Fruit fly (Drosophila melanogaster) whole organism, embryonic: ENCODE results near the gene CG3448.

Source experiments
- Awh ChIP-seq: fragments of 200-800 bp; sonication (Bioruptor generic); IDR thresholded peaks from 2 replicates; pipeline ENCODE4, ENCODE4 v1.3.6; 2022; ENCODE audit warnings: missing biosample characterization, missing genetic modification characterization
- CG11456 ChIP-seq: fragments of 200-800 bp; sonication (Bioruptor generic); IDR thresholded peaks from 3 replicates; pipeline ENCODE4 v1.3.6; 2022; ENCODE audit warnings: missing biosample characterization, missing genetic modification characterization
- CG12236 ChIP-seq: fragments of 200-800 bp; sonication (Bioruptor generic); optimal IDR thresholded peaks from 2 replicates; lab custom pipeline; 2016; ENCODE audit warnings: missing biosample characterization, missing genetic modification characterization
- CG14710 ChIP-seq: fragments of 200-800 bp; sonication (Bioruptor generic); optimal IDR thresholded peaks from 3 replicates; lab custom pipeline; 2019; ENCODE audit warnings: missing biosample characterization, mild to moderate bottlenecking, missing genetic modification characterization, moderate library complexity
- CG15011 ChIP-seq: fragments of 200-800 bp; sonication (Bioruptor generic); optimal IDR thresholded peaks from 3 replicates; lab custom pipeline; 2018; ENCODE audit warnings: missing biosample characterization, mild to moderate bottlenecking, missing genetic modification characterization
- CG1529 ChIP-seq: fragments of 200-800 bp; sonication (Bioruptor generic); optimal IDR thresholded peaks from 3 replicates; lab custom pipeline; 2018; ENCODE audit warnings: missing biosample characterization, missing genetic modification characterization
- CG17186 ChIP-seq: fragments of 200-800 bp; sonication (Bioruptor generic); optimal IDR thresholded peaks from 3 replicates; lab custom pipeline; 2017; ENCODE audit warnings: missing biosample characterization, missing genetic modification reagents, missing genetic modification characterization
- CG17612 ChIP-seq: fragments of 200-800 bp; sonication (Bioruptor generic); IDR thresholded peaks from 2 replicates; pipeline ENCODE4 v1.3.6; 2022; ENCODE audit warnings: missing biosample characterization, missing genetic modification characterization
- CG3065 ChIP-seq: fragments of 200-800 bp; sonication (Bioruptor generic); optimal IDR thresholded peaks from 2 replicates; lab custom pipeline; 2016; ENCODE audit warnings: missing biosample characterization, missing genetic modification characterization
- CG4730 ChIP-seq: fragments of 200-800 bp; sonication (Bioruptor generic); IDR thresholded peaks from 2 replicates; pipeline ENCODE4 v1.3.6; 2022; ENCODE audit warnings: missing biosample characterization, missing genetic modification characterization
- CG4820 ChIP-seq: fragments of 200-800 bp; sonication (Bioruptor generic); optimal IDR thresholded peaks from 3 replicates; lab custom pipeline; 2016; ENCODE audit warnings: missing biosample characterization, missing genetic modification characterization
- CG5245 ChIP-seq: fragments of 200-800 bp; sonication (Bioruptor generic); optimal IDR thresholded peaks from 3 replicates; lab custom pipeline; 2016; ENCODE audit warnings: missing biosample characterization, missing genetic modification characterization
- CG6175 ChIP-seq: fragments of 200-800 bp; sonication (Bioruptor generic); IDR thresholded peaks from 3 replicates; pipeline ENCODE4 v1.3.6; 2022; ENCODE audit warnings: missing biosample characterization, missing genetic modification characterization
- CG8281 ChIP-seq: fragments of 200-800 bp; sonication (Bioruptor generic); optimal IDR thresholded peaks from 2 replicates; lab custom pipeline; 2018; ENCODE audit warnings: missing biosample characterization, mild to moderate bottlenecking, missing genetic modification characterization, moderate library complexity
- CG9215 ChIP-seq: fragments of 200-800 bp; sonication (Bioruptor generic); IDR thresholded peaks from 2 replicates; pipeline ENCODE4 v1.3.6; 2022; ENCODE audit warnings: missing biosample characterization, missing genetic modification characterization
- CTCF ChIP-seq: fragments of 200-800 bp; sonication (Bioruptor generic); optimal IDR thresholded peaks from 2 replicates; lab custom pipeline; 2017; ENCODE audit warnings: missing biosample characterization, mild to moderate bottlenecking, missing genetic modification characterization, moderate library complexity
- CoRest ChIP-seq: fragments of 200-800 bp; sonication (Bioruptor generic); optimal IDR thresholded peaks from 3 replicates; lab custom pipeline; 2018; ENCODE audit warnings: missing biosample characterization, mild to moderate bottlenecking, missing genetic modification characterization, moderate library complexity
- Deaf1 ChIP-seq: fragments of 200-800 bp; optimal IDR thresholded peaks from 3 replicates; lab custom pipeline; 2019; ENCODE audit warnings: missing biosample characterization, mild to moderate bottlenecking, missing genetic modification characterization, moderate library complexity
- E2f2 ChIP-seq: fragments of 200-800 bp; sonication (Bioruptor generic); IDR thresholded peaks from 2 replicates; pipeline ENCODE4 v1.3.6; 2022; ENCODE audit warnings: missing biosample characterization, missing genetic modification characterization
- Fer2 ChIP-seq: fragments of 200-800 bp; sonication (Bioruptor generic); optimal IDR thresholded peaks from 2 replicates; lab custom pipeline; 2018; ENCODE audit warnings: missing biosample characterization, mild to moderate bottlenecking, missing genetic modification characterization, moderate library complexity
- Gsc ChIP-seq: fragments of 200-800 bp; sonication (Bioruptor generic); IDR thresholded peaks from 2 replicates; pipeline ENCODE4 v1.3.6; 2022; ENCODE audit warnings: missing biosample characterization, missing genetic modification characterization
- Gug ChIP-seq: fragments of 200-800 bp; sonication (Bioruptor generic); IDR thresholded peaks from 4 replicates; pipeline ENCODE4 v1.3.6; 2022; ENCODE audit warnings: missing biosample characterization, missing genetic modification characterization
- Lpt ChIP-seq: fragments of >200 bp; optimal IDR thresholded peaks from 2 replicates; lab custom pipeline; 2018; ENCODE audit warnings: missing biosample characterization, missing genetic modification characterization
- Med ChIP-seq: fragments of 200-800 bp; sonication (Bioruptor generic); peaks from one replicate; lab custom pipeline; 2016; ENCODE audit warnings: missing biosample characterization, missing genetic modification characterization, mild to moderate bottlenecking, inconsistent platforms, moderate library complexity
- NC2α ChIP-seq: fragments of 200-800 bp; sonication (Bioruptor generic); optimal IDR thresholded peaks from 2 replicates; lab custom pipeline; 2016; ENCODE audit warnings: missing biosample characterization, missing genetic modification characterization
- PHDP ChIP-seq: fragments of 200-800 bp; sonication (Bioruptor generic); optimal IDR thresholded peaks from 3 replicates; lab custom pipeline; 2018; ENCODE audit warnings: missing biosample characterization, mild to moderate bottlenecking, missing genetic modification characterization, moderate library complexity
- Sin3A ChIP-seq: fragments of >200 bp; optimal IDR thresholded peaks from 2 replicates; lab custom pipeline; 2018
- Sry-β ChIP-seq: fragments of 200-800 bp; sonication (Bioruptor generic); optimal IDR thresholded peaks from 2 replicates; lab custom pipeline; 2018; ENCODE audit warnings: missing biosample characterization, mild to moderate bottlenecking, missing genetic modification characterization, moderate library complexity
- Sry-δ ChIP-seq: fragments of 200-800 bp; sonication (Bioruptor generic); optimal IDR thresholded peaks from 2 replicates; lab custom pipeline; 2016; ENCODE audit warnings: missing biosample characterization, missing genetic modification characterization
- Vsx1 ChIP-seq: fragments of 200-800 bp; sonication (Bioruptor generic); optimal IDR thresholded peaks from 2 replicates; lab custom pipeline; 2017; ENCODE audit warnings: missing biosample characterization, mild to moderate bottlenecking, missing genetic modification characterization, missing genetic modification reagents
- Xrp1 ChIP-seq: fragments of 200-800 bp; sonication (Bioruptor generic); IDR thresholded peaks from 2 replicates; pipeline ENCODE4 v1.3.6; 2022; ENCODE audit warnings: missing biosample characterization, missing genetic modification characterization
- ac ChIP-seq: fragments of 200-800 bp; sonication (Bioruptor generic); optimal IDR thresholded peaks from 3 replicates; lab custom pipeline; 2017; ENCODE audit warnings: missing biosample characterization, mild to moderate bottlenecking, missing genetic modification characterization
- ato ChIP-seq: fragments of 200-800 bp; sonication (Bioruptor generic); IDR thresholded peaks from 2 replicates; pipeline ENCODE4 v1.3.6; 2022; ENCODE audit warnings: missing biosample characterization, missing genetic modification characterization; ENCODE audit not compliant: partially characterized antibody
- chif ChIP-seq, 2 experiments: fragments of 200-800 bp; sonication (Bioruptor generic); optimal IDR thresholded peaks; 3 replicates each; lab custom pipeline; 2016; ENCODE audit warnings: missing biosample characterization in 2 of 2, missing genetic modification characterization in 2 of 2
- chm ChIP-seq: fragments of 200-800 bp; sonication (Bioruptor generic); IDR thresholded peaks from 2 replicates; pipeline ENCODE4 v1.3.6; 2022; ENCODE audit warnings: missing biosample characterization, missing genetic modification characterization
- dan ChIP-seq: fragments of 200-800 bp; sonication (Bioruptor generic); IDR thresholded peaks from 2 replicates; pipeline ENCODE4 v1.3.6; 2022; ENCODE audit warnings: missing biosample characterization, missing genetic modification characterization
- danr ChIP-seq: fragments of 200-800 bp; sonication (Bioruptor generic); IDR thresholded peaks from 2 replicates; pipeline ENCODE4 v1.3.6; 2022; ENCODE audit warnings: missing biosample characterization, missing genetic modification characterization
- dimm ChIP-seq: fragments of 200-800 bp; sonication (Bioruptor generic); IDR thresholded peaks from 2 replicates; pipeline ENCODE4 v1.3.6; 2022; ENCODE audit warnings: missing biosample characterization, missing genetic modification characterization
- dm ChIP-seq: fragments of 200-800 bp; sonication (Bioruptor generic); optimal IDR thresholded peaks from 3 replicates; lab custom pipeline; 2016; ENCODE audit warnings: missing biosample characterization, missing genetic modification characterization
- dpn ChIP-seq, 2 experiments: fragments of 200-800 bp; sonication (Bioruptor generic); optimal IDR thresholded peaks; 3 replicates each; lab custom pipeline; 2016; ENCODE audit warnings: missing biosample characterization in 2 of 2, missing genetic modification characterization in 2 of 2
- emc ChIP-seq: fragments of 200-800 bp; sonication (Bioruptor generic); optimal IDR thresholded peaks from 2 replicates; lab custom pipeline; 2016; ENCODE audit warnings: missing biosample characterization, missing genetic modification characterization
- exex ChIP-seq: fragments of 200-800 bp; sonication (Bioruptor generic); optimal IDR thresholded peaks from 4 replicates; lab custom pipeline; 2018; ENCODE audit warnings: missing biosample characterization, mild to moderate bottlenecking, missing genetic modification characterization, moderate library complexity
- fu2 ChIP-seq: fragments of 200-800 bp; sonication (Bioruptor generic); optimal IDR thresholded peaks from 2 replicates; lab custom pipeline; 2016; ENCODE audit warnings: missing biosample characterization, missing genetic modification characterization
- gsb-n ChIP-seq: fragments of 200-800 bp; sonication (Bioruptor generic); optimal IDR thresholded peaks from 3 replicates; lab custom pipeline; 2018; ENCODE audit warnings: missing biosample characterization, mild to moderate bottlenecking, missing genetic modification characterization
- klu ChIP-seq: fragments of 200-800 bp; sonication (Bioruptor generic); IDR thresholded peaks from 2 replicates; pipeline ENCODE4 v1.3.6; 2022; ENCODE audit warnings: missing biosample characterization, missing genetic modification characterization
- mirr ChIP-seq: fragments of 200-800 bp; sonication (Bioruptor generic); optimal IDR thresholded peaks from 3 replicates; lab custom pipeline; 2018; ENCODE audit warnings: missing biosample characterization, mild to moderate bottlenecking, missing genetic modification characterization
- pum ChIP-seq: fragments of 200-800 bp; sonication (Bioruptor generic); optimal IDR thresholded peaks from 2 replicates; lab custom pipeline; 2016; ENCODE audit warnings: missing biosample characterization, missing genetic modification characterization
- salm ChIP-seq: fragments of 200-800 bp; sonication (Bioruptor generic); optimal IDR thresholded peaks from 2 replicates; lab custom pipeline; 2018; ENCODE audit warnings: missing biosample characterization, mild to moderate bottlenecking, missing genetic modification characterization
- schlank ChIP-seq: fragments of 200-800 bp; sonication (Bioruptor generic); optimal IDR thresholded peaks from 2 replicates; lab custom pipeline; 2018; ENCODE audit warnings: missing biosample characterization, mild to moderate bottlenecking, missing genetic modification characterization
- ssp ChIP-seq: fragments of 200-800 bp; sonication (Bioruptor generic); IDR thresholded peaks from 2 replicates; pipeline ENCODE4 v1.3.6; 2022; ENCODE audit warnings: missing biosample characterization, missing genetic modification characterization
- z ChIP-seq: fragments of 200-800 bp; sonication (Bioruptor generic); IDR thresholded peaks from 3 replicates; pipeline ENCODE4 v1.3.6; 2022; ENCODE audit warnings: missing biosample characterization, missing genetic modification characterization
- zfh1 ChIP-seq: fragments of 200-800 bp; sonication (Bioruptor generic); IDR thresholded peaks from 3 replicates; pipeline ENCODE4 v1.3.6; 2022; ENCODE audit warnings: missing biosample characterization, missing genetic modification characterization

CG3448 gene

dm6 chr3L:9422636-9423419, 28.5 kb downstream of the CG3448 start, which contains the start of gene aay (continued):
- TF ChIP-seq Fer2 (tag; lab: Kevin White, UChicago) (peak; percentile 96), pum (GFP tag; lab: Kevin White, UChicago) (peak; percentile 96), dan (peak; percentile 96), mirr (GFP tag; lab: Kevin White, UChicago) (peak; percentile 90), Xrp1 (GFP tag; lab: Robert Waterston, UW) (peak; percentile 99), gsb-n (tag; lab: Kevin White, UChicago) (peak; percentile 100), chif (GFP tag; optimal IDR thresholded peaks at IDR 0.05; lab: Kevin White, UChicago) (peak; percentile 97 to 99), dm (GFP tag; lab: Kevin White, UChicago) (peak; percentile 96), CG6175 (GFP tag; lab: Robert Waterston, UW) (peak; percentile 95), ssp (GFP tag; lab: Robert Waterston, UW) (peak; percentile 92), CG1529 (GFP tag; lab: Kevin White, UChicago) (peak; percentile 99), Gsc (GFP tag; lab: Robert Waterston, UW) (peak; percentile 95), Lpt (GFP tag; lab: Kevin White, UChicago) (no peak), CG11456 (peak; percentile 98), CG12236 (GFP tag; lab: Kevin White, UChicago) (peak; percentile 97), CG15011 (GFP tag; lab: Kevin White, UChicago) (peak; percentile 98), CG17612 (GFP tag; lab: Robert Waterston, UW) (peak; percentile 95), Gug (GFP tag; lab: Robert Waterston, UW) (peak; percentile 97), CG9215 (GFP tag; lab: Robert Waterston, UW) (peak; percentile 94), klu (GFP tag; lab: Robert Waterston, UW) (peak; percentile 97), fu2 (GFP tag; lab: Kevin White, UChicago) (peak; percentile 96), schlank (tag; lab: Kevin White, UChicago) (peak; percentile 93), salm (tag; lab: Kevin White, UChicago) (peak; percentile 99), Sin3A (lab: Kevin White, UChicago) (no peak), emc (GFP tag; lab: Kevin White, UChicago) (peak; percentile 94), CTCF (GFP tag; lab: Kevin White, UChicago) (peak; percentile 73), Awh (GFP tag; lab: Robert Waterston, UW) (peak; percentile 97), NC2α (GFP tag; lab: Kevin White, UChicago) (peak; percentile 97), zfh1 (peak; percentile 99), z (GFP tag; lab: Robert Waterston, UW) (peak; percentile 88), CG17186 (GFP tag; lab: Kevin White, UChicago) (peak; percentile 92), CG4730 (GFP tag; lab: Robert Waterston, UW) (peak; percentile 97), dimm (GFP tag; lab: Robert Waterston, UW) (peak; percentile 93), ac (GFP tag; lab: Kevin White, UChicago) (peak; percentile 98), Deaf1 (tag; lab: Kevin White, UChicago) (peak; percentile 90), E2f2 (peak; percentile 87), chm (GFP tag; lab: Robert Waterston, UW) (peak; percentile 99), CG3065 (GFP tag; lab: Kevin White, UChicago) (peak; percentile 98), Vsx1 (GFP tag; lab: Kevin White, UChicago) (peak; percentile 97), CG8281 (tag; lab: Kevin White, UChicago) (peak; percentile 94), Med (GFP tag; lab: Kevin White, UChicago) (peak; percentile 100), CG14710 (tag; lab: Kevin White, UChicago) (peak; percentile 98), CG5245 (peak; percentile 97), dpn (GFP tag; optimal IDR thresholded peaks at IDR 0.05; lab: Kevin White, UChicago) (peak; percentile 98 to 99), PHDP (peak; percentile 99), ato (GFP tag; lab: Robert Waterston, UW) (no peak), CoRest (tag; lab: Kevin White, UChicago) (peak; percentile 99), exex (tag; lab: Kevin White, UChicago) (peak; percentile 94), Sry-β (peak; percentile 76), CG4820 (GFP tag; lab: Kevin White, UChicago) (peak; percentile 98), Sry-δ (GFP tag; lab: Kevin White, UChicago) (peak; percentile 66), danr (GFP tag; lab: Robert Waterston, UW) (peak; percentile 97)
